Fruit fly (Drosophila melanogaster) whole organism: ENCODE results near the gene GILT3.

ENCODE experiments used
- Dll ChIP-seq: fragments of >200 bp; optimal IDR thresholded peaks from 2 replicates; lab custom pipeline; 2017
- pan ChIP-seq: fragments of >200 bp; optimal IDR thresholded peaks from 2 replicates; lab custom pipeline; 2017
- psq ChIP-seq: fragments of >200 bp; optimal IDR thresholded peaks from 2 replicates; lab custom pipeline; 2017

- TF ChIP-seq psq (no peak), Dll (lab: Kevin White, UChicago) (no peak), pan (lab: Kevin White, UChicago) (no peak)
These were observed 2.8 kb upstream of the GILT3 start for dm6 chr3R:23674369-23674768.
